Fruit fly (Drosophila melanogaster) whole organism, embryonic: ENCODE measurements around the gene CG34309.

Experiments used
- Atf6 ChIP-seq: fragments of 200-800 bp; sonication (Bioruptor generic); IDR thresholded peaks from 2 replicates; pipeline ENCODE4 v1.3.6; 2022; ENCODE audit warnings: missing biosample characterization, missing genetic modification characterization
- Blimp-1 ChIP-seq: fragments of 200-800 bp; sonication (Bioruptor generic); optimal IDR thresholded peaks from 3 replicates; lab custom pipeline; 2018; ENCODE audit warnings: missing biosample characterization, missing genetic modification characterization, mild to moderate bottlenecking, moderate library complexity, missing genetic modification reagents
- CG10979 ChIP-seq: fragments of 200-800 bp; sonication (Bioruptor generic); optimal IDR thresholded peaks from 2 replicates; lab custom pipeline; 2018; ENCODE audit warnings: missing biosample characterization, mild to moderate bottlenecking, missing genetic modification characterization, moderate library complexity
- CG12391 ChIP-seq: fragments of 200-800 bp; sonication (Bioruptor generic); optimal IDR thresholded peaks from 3 replicates; lab custom pipeline; 2018; ENCODE audit warnings: missing biosample characterization, mild to moderate bottlenecking, missing genetic modification characterization, moderate library complexity
- CG13624 ChIP-seq: fragments of 200-800 bp; sonication (Bioruptor generic); optimal IDR thresholded peaks from 2 replicates; lab custom pipeline; 2016; ENCODE audit warnings: missing biosample characterization, missing genetic modification characterization
- CG14050 ChIP-seq: fragments of 200-800 bp; sonication (Bioruptor generic); IDR thresholded peaks from 3 replicates; pipeline ENCODE4 v1.3.6; 2022; ENCODE audit warnings: missing biosample characterization, missing genetic modification characterization
- CG15696 ChIP-seq: fragments of 200-800 bp; sonication (Bioruptor generic); optimal IDR thresholded peaks from 2 replicates; lab custom pipeline; 2019; ENCODE audit warnings: missing biosample characterization, mild to moderate bottlenecking, missing genetic modification characterization, moderate library complexity
- CG16815 ChIP-seq: fragments of 200-800 bp; sonication (Bioruptor generic); optimal IDR thresholded peaks from 3 replicates; lab custom pipeline; 2017; ENCODE audit warnings: missing biosample characterization, mild to moderate bottlenecking, missing genetic modification characterization
- CG17829 ChIP-seq: fragments of 200-800 bp; optimal IDR thresholded peaks from 2 replicates; lab custom pipeline; 2019; ENCODE audit warnings: missing biosample characterization, mild to moderate bottlenecking, missing genetic modification characterization, moderate library complexity
- CG2202 ChIP-seq: fragments of 200-800 bp; sonication (Bioruptor generic); optimal IDR thresholded peaks from 2 replicates; lab custom pipeline; 2018; ENCODE audit warnings: missing biosample characterization, mild to moderate bottlenecking, missing genetic modification characterization
- CG2712 ChIP-seq: fragments of 200-800 bp; optimal IDR thresholded peaks from 3 replicates; lab custom pipeline; 2019; ENCODE audit warnings: missing biosample characterization, mild to moderate bottlenecking, missing genetic modification characterization, moderate library complexity
- CG31388 ChIP-seq: fragments of 200-800 bp; sonication (Bioruptor generic); optimal IDR thresholded peaks from 2 replicates; lab custom pipeline; 2016; ENCODE audit warnings: missing biosample characterization, missing genetic modification characterization
- CG43689 ChIP-seq: fragments of 200-800 bp; sonication (Bioruptor generic); IDR thresholded peaks from 2 replicates; pipeline ENCODE4 v1.3.6; 2022; ENCODE audit warnings: missing biosample characterization, missing genetic modification characterization
- CG4404 ChIP-seq: fragments of 200-800 bp; sonication (Bioruptor generic); IDR thresholded peaks from 2 replicates; pipeline ENCODE4 v1.3.6; 2022; ENCODE audit warnings: missing biosample characterization, missing genetic modification characterization
- CG5953 ChIP-seq: fragments of 200-800 bp; sonication (Bioruptor generic); IDR thresholded peaks from 2 replicates; pipeline ENCODE4 v1.3.6; 2022; ENCODE audit warnings: missing biosample characterization, missing genetic modification characterization
- CG7745 ChIP-seq: fragments of 200-800 bp; sonication (Bioruptor generic); optimal IDR thresholded peaks from 2 replicates; lab custom pipeline; 2018; ENCODE audit warnings: missing biosample characterization, mild to moderate bottlenecking, missing genetic modification characterization, moderate library complexity
- CG7839 ChIP-seq: fragments of 200-800 bp; sonication (Bioruptor generic); optimal IDR thresholded peaks from 3 replicates; lab custom pipeline; 2018; ENCODE audit warnings: missing biosample characterization, mild to moderate bottlenecking, missing genetic modification characterization, moderate library complexity
- CG9727 ChIP-seq: fragments of 200-800 bp; sonication (Bioruptor generic); optimal IDR thresholded peaks from 3 replicates; lab custom pipeline; 2017; ENCODE audit warnings: missing biosample characterization, mild to moderate bottlenecking, missing genetic modification characterization
- D19A ChIP-seq: fragments of 200-800 bp; optimal IDR thresholded peaks from 3 replicates; lab custom pipeline; 2019; ENCODE audit warnings: missing biosample characterization, mild to moderate bottlenecking, missing genetic modification characterization, moderate library complexity
- D19B ChIP-seq: fragments of 200-800 bp; sonication (Bioruptor generic); optimal IDR thresholded peaks from 2 replicates; lab custom pipeline; 2017; ENCODE audit warnings: missing biosample characterization, mild to moderate bottlenecking, missing genetic modification characterization
- Elba2 ChIP-seq: fragments of 200-800 bp; sonication (Bioruptor generic); optimal IDR thresholded peaks from 3 replicates; lab custom pipeline; 2016; ENCODE audit warnings: missing biosample characterization, missing genetic modification characterization
- Poxn ChIP-seq: fragments of 200-800 bp; sonication (Bioruptor generic); IDR thresholded peaks from 2 replicates; pipeline ENCODE4 v1.3.6; 2022; ENCODE audit warnings: missing biosample characterization, missing genetic modification characterization
- Spps ChIP-seq: fragments of 200-800 bp; sonication (Bioruptor generic); optimal IDR thresholded peaks from 2 replicates; lab custom pipeline; 2018; ENCODE audit warnings: missing biosample characterization, mild to moderate bottlenecking, missing genetic modification characterization
- Sry-β ChIP-seq: fragments of 200-800 bp; sonication (Bioruptor generic); optimal IDR thresholded peaks from 2 replicates; lab custom pipeline; 2018; ENCODE audit warnings: missing biosample characterization, mild to moderate bottlenecking, missing genetic modification characterization, moderate library complexity
- Stat92E ChIP-seq, 3 experiments: fragments of >200 bp in 2 of 3; fragments of 200-800 bp in 1 of 3; sonication (Bioruptor generic) in 1 of 3; optimal IDR thresholded peaks; 2 replicates each; lab custom pipeline; 2017 to 2019; ENCODE audit warnings: missing biosample characterization in 3 of 3, missing genetic modification characterization in 3 of 3, mild to moderate bottlenecking in 1 of 3, moderate library complexity in 1 of 3
- az2 ChIP-seq: fragments of 200-800 bp; sonication (Bioruptor generic); optimal IDR thresholded peaks from 3 replicates; lab custom pipeline; 2016; ENCODE audit warnings: missing biosample characterization, missing genetic modification characterization
- bcd ChIP-seq: fragments of 200-800 bp; sonication (Bioruptor generic); optimal IDR thresholded peaks from 2 replicates; lab custom pipeline; 2017; ENCODE audit warnings: missing biosample characterization, mild to moderate bottlenecking, missing genetic modification characterization
- cas ChIP-seq: fragments of 200-800 bp; sonication (Bioruptor generic); IDR thresholded peaks from 2 replicates; pipeline ENCODE4 v1.3.6; 2022; ENCODE audit warnings: missing biosample characterization, missing genetic modification characterization
- dmrt11E ChIP-seq: fragments of 200-800 bp; sonication (Bioruptor generic); optimal IDR thresholded peaks from 3 replicates; lab custom pipeline; 2018; ENCODE audit warnings: missing biosample characterization, mild to moderate bottlenecking, missing genetic modification characterization, moderate library complexity
- ewg ChIP-seq: fragments of 200-800 bp; sonication (Bioruptor generic); optimal IDR thresholded peaks from 3 replicates; lab custom pipeline; 2017; ENCODE audit warnings: mild to moderate bottlenecking, missing biosample characterization, missing genetic modification reagents, missing genetic modification characterization
- fd3F ChIP-seq: fragments of 200-800 bp; sonication (Bioruptor generic); optimal IDR thresholded peaks from 2 replicates; lab custom pipeline; 2018; ENCODE audit warnings: missing biosample characterization, mild to moderate bottlenecking, missing genetic modification characterization, moderate library complexity
- fd96Cb ChIP-seq: fragments of 200-800 bp; sonication (Bioruptor generic); optimal IDR thresholded peaks from 2 replicates; lab custom pipeline; 2018; ENCODE audit warnings: missing biosample characterization, mild to moderate bottlenecking, missing genetic modification characterization, moderate library complexity
- gro ChIP-seq: fragments of 200-800 bp; sonication (Bioruptor generic); optimal IDR thresholded peaks from 2 replicates; lab custom pipeline; 2016; ENCODE audit warnings: missing biosample characterization, missing genetic modification characterization
- h ChIP-seq: fragments of >200 bp; optimal IDR thresholded peaks from 2 replicates; lab custom pipeline; 2017
- hb ChIP-seq: fragments of 200-800 bp; sonication (Bioruptor generic); IDR thresholded peaks from 3 replicates; pipeline ENCODE4 v1.3.6; 2022; ENCODE audit warnings: missing biosample characterization, missing genetic modification characterization; ENCODE audit not compliant: partially characterized antibody
- jigr1 ChIP-seq: fragments of 200-800 bp; sonication (Bioruptor generic); IDR thresholded peaks from 3 replicates; pipeline ENCODE4 v1.3.6; 2022; ENCODE audit warnings: missing biosample characterization, missing genetic modification characterization
- lola ChIP-seq, 3 experiments: fragments of >200 bp in 2 of 3; fragments of 200-800 bp in 1 of 3; sonication (Bioruptor generic) in 1 of 3; optimal IDR thresholded peaks; 2 replicates each; lab custom pipeline; 2017 to 2019; ENCODE audit warnings: missing biosample characterization in 3 of 3, missing genetic modification characterization in 3 of 3, mild to moderate bottlenecking in 1 of 3, moderate library complexity in 1 of 3
- mld ChIP-seq: fragments of 200-800 bp; sonication (Bioruptor generic); IDR thresholded peaks from 3 replicates; pipeline ENCODE4 v1.3.6; 2022; ENCODE audit warnings: missing biosample characterization, missing genetic modification characterization; ENCODE audit not compliant: partially characterized antibody
- odd ChIP-seq: fragments of 200-800 bp; sonication (Bioruptor generic); optimal IDR thresholded peaks from 2 replicates; lab custom pipeline; 2017; ENCODE audit warnings: missing biosample characterization, mild to moderate bottlenecking, missing genetic modification characterization
- phol ChIP-seq: fragments of 200-800 bp; sonication (Bioruptor generic); optimal IDR thresholded peaks from 3 replicates; lab custom pipeline; 2018; ENCODE audit warnings: missing biosample characterization, mild to moderate bottlenecking, missing genetic modification characterization, moderate library complexity
- pros ChIP-seq: fragments of 200-800 bp; sonication (Bioruptor generic); optimal IDR thresholded peaks from 3 replicates; lab custom pipeline; 2019; ENCODE audit warnings: missing biosample characterization, mild to moderate bottlenecking, missing genetic modification characterization, moderate library complexity
- salm ChIP-seq: fragments of 200-800 bp; sonication (Bioruptor generic); optimal IDR thresholded peaks from 2 replicates; lab custom pipeline; 2018; ENCODE audit warnings: missing biosample characterization, mild to moderate bottlenecking, missing genetic modification characterization
- sc ChIP-seq, 3 experiments: fragments of >200 bp in 2 of 3; fragments of 200-800 bp in 1 of 3; sonication (Bioruptor generic) in 1 of 3; optimal IDR thresholded peaks; 2 replicates in 2 of 3; 3 replicates in 1 of 3; lab custom pipeline; 2017; ENCODE audit warnings: mild to moderate bottlenecking in 1 of 3, missing biosample characterization in 1 of 3, missing genetic modification characterization in 1 of 3, missing genetic modification reagents in 1 of 3
- ssp ChIP-seq: fragments of 200-800 bp; sonication (Bioruptor generic); IDR thresholded peaks from 2 replicates; pipeline ENCODE4 v1.3.6; 2022; ENCODE audit warnings: missing biosample characterization, missing genetic modification characterization
- trem ChIP-seq: fragments of 200-800 bp; optimal IDR thresholded peaks from 3 replicates; lab custom pipeline; 2019; ENCODE audit warnings: missing biosample characterization, mild to moderate bottlenecking, missing genetic modification characterization, moderate library complexity
- unpg ChIP-seq: fragments of 200-800 bp; sonication (Bioruptor generic); optimal IDR thresholded peaks from 3 replicates; lab custom pipeline; 2018; ENCODE audit warnings: missing biosample characterization, mild to moderate bottlenecking, missing genetic modification characterization, moderate library complexity
- wdn ChIP-seq: fragments of 200-800 bp; sonication (Bioruptor generic); IDR thresholded peaks from 2 replicates; pipeline ENCODE4 v1.3.6; 2022; ENCODE audit warnings: missing biosample characterization, missing genetic modification characterization
- zfh1 ChIP-seq: fragments of 200-800 bp; sonication (Bioruptor generic); IDR thresholded peaks from 3 replicates; pipeline ENCODE4 v1.3.6; 2022; ENCODE audit warnings: missing biosample characterization, missing genetic modification characterization
- zfh2 ChIP-seq: fragments of 200-800 bp; sonication (Bioruptor generic); optimal IDR thresholded peaks from 2 replicates; lab custom pipeline; 2016; ENCODE audit warnings: missing biosample characterization, missing genetic modification characterization

CG34309 gene

DNA sequence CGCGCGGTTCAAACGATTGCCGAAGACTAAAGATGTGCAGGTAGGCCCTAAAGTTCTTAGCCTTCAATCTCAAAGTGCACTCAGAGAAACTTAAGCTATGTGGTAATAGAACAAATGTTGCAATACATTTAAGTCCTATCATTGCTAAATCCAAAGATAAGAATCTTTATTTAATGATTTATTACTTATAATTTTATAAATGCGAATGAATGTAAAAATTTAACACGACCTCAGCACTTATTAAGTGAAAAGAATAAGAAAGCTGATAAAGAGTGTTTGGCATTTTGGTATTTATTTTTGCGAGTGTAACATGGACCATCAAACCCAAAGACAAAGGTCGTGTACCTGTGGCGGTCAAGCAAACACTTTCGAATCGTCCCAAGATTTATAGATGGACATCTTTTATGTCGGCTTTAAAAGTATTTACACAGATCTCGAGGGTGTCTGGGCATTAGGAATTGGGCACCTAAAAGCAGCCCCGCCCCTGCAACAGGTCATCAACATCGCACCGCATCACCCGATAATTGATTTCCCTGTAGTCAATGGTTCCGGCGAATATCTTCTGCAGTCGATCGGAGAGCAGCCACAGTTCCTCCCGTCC is 32.5 kb downstream of the CG34309 start, which contains the start of gene yellow-e3 (continued):
- TF ChIP-seq CG2712 (tag; lab: Kevin White, UChicago) (peak; percentile 74), bcd (GFP tag; lab: Kevin White, UChicago) (no peak), cas (GFP tag; lab: Robert Waterston, UW) (no peak), CG7745 (peak; percentile 13), ssp (GFP tag; lab: Robert Waterston, UW) (no peak), CG14050 (GFP tag; lab: Robert Waterston, UW) (no peak), CG4404 (GFP tag; lab: Robert Waterston, UW) (peak; percentile 73), gro (no peak), phol (tag; lab: Kevin White, UChicago) (peak; percentile 52), pros (GFP tag; lab: Kevin White, UChicago) (peak; percentile 63), az2 (GFP tag; lab: Kevin White, UChicago) (peak; percentile 34), h (no peak), trem (tag; lab: Kevin White, UChicago) (peak; percentile 32), CG13624 (GFP tag; lab: Kevin White, UChicago) (no peak), Stat92E (GFP tag; optimal IDR thresholded peaks at IDR 0.05; lab: Kevin White, UChicago) (no peak), odd (GFP tag; lab: Kevin White, UChicago) (no peak), CG10979 (tag; lab: Kevin White, UChicago) (peak; percentile 76), Elba2 (GFP tag; lab: Kevin White, UChicago) (peak; percentile 28), CG15696 (tag; lab: Kevin White, UChicago) (peak; percentile 90), CG12391 (tag; lab: Kevin White, UChicago) (peak; percentile 48), D19A (peak; percentile 59), ewg (GFP tag; lab: Kevin White, UChicago) (no peak), unpg (GFP tag; lab: Kevin White, UChicago) (peak; percentile 16), hb (no peak), dmrt11E (tag; lab: Kevin White, UChicago) (peak; percentile 87), zfh2 (GFP tag; lab: Kevin White, UChicago) (no peak), CG2202 (tag; lab: Kevin White, UChicago) (peak; percentile 38), CG9727 (GFP tag; lab: Kevin White, UChicago) (peak; percentile 75), CG31388 (GFP tag; lab: Kevin White, UChicago) (no peak), Poxn (no peak), CG17829 (peak; percentile 58), D19B (GFP tag; lab: Kevin White, UChicago) (no peak), sc (optimal IDR thresholded peaks at IDR 0.05; lab: Kevin White, UChicago) (no peak), sc (GFP tag; optimal IDR thresholded peaks at IDR 0.05; lab: Kevin White, UChicago) (peak; percentile 5), Atf6 (GFP tag; lab: Robert Waterston, UW) (no peak), lola (GFP tag; optimal IDR thresholded peaks at IDR 0.05; lab: Kevin White, UChicago) (peak in 1 of 3 experiments; percentile 82), CG7839 (tag; lab: Kevin White, UChicago) (peak; percentile 14), Spps (tag; lab: Kevin White, UChicago) (peak; percentile 43), CG43689 (no peak), jigr1 (GFP tag; lab: Robert Waterston, UW) (no peak), Sry-β (GFP tag; lab: Kevin White, UChicago) (no peak), mld (no peak), CG16815 (GFP tag; lab: Kevin White, UChicago) (peak; percentile 41), fd3F (GFP tag; lab: Kevin White, UChicago) (no peak), CG5953 (GFP tag; lab: Robert Waterston, UW) (no peak), fd96Cb (tag; lab: Kevin White, UChicago) (peak; percentile 20), wdn (GFP tag; lab: Robert Waterston, UW) (no peak), zfh1 (GFP tag; lab: Robert Waterston, UW) (peak; percentile 64; the same call in 2 of the 3 replicates), salm (no peak), Blimp-1 (peak; percentile 38)
